Worm (Caenorhabditis elegans) whole organism, late embryonic: ENCODE results near the gene F59B10.6.

Source experiments
- ahr-1 ChIP-seq: sonication (generic microtip); optimal IDR thresholded peaks from 2 replicates; lab custom pipeline; 2016; ENCODE audit warnings: missing genetic modification characterization, missing compliant biosample characterization
- dmd-4 ChIP-seq: sonication (generic microtip); optimal IDR thresholded peaks from 2 replicates; lab custom pipeline; 2016; ENCODE audit warnings: borderline replicate concordance, missing genetic modification characterization, missing compliant biosample characterization
- dve-1 ChIP-seq: sonication (generic microtip); optimal IDR thresholded peaks from 2 replicates; lab custom pipeline; 2017; ENCODE audit warnings: antibody characterized with exemption, mild to moderate bottlenecking, missing genetic modification characterization, missing compliant biosample characterization
- elt-2 ChIP-seq: sonication (generic microtip); optimal IDR thresholded peaks from 2 replicates; lab custom pipeline; 2016; ENCODE audit warnings: missing genetic modification reagents, missing genetic modification characterization, missing compliant biosample characterization
- elt-4 ChIP-seq: sonication (generic microtip); optimal IDR thresholded peaks from 2 replicates; lab custom pipeline; 2016; ENCODE audit warnings: missing genetic modification characterization, missing compliant biosample characterization
- fkh-10 ChIP-seq: fragments of 150-350 bp; optimal IDR thresholded peaks from 2 replicates; lab custom pipeline; 2014; ENCODE audit warnings: missing biosample characterization, missing genetic modification reagents, missing genetic modification characterization
- mec-3 ChIP-seq: sonication (generic microtip); optimal IDR thresholded peaks from 2 replicates; lab custom pipeline; 2016; ENCODE audit warnings: borderline replicate concordance, missing genetic modification characterization, missing compliant biosample characterization
- nhr-11 ChIP-seq: fragments of 150-350 bp; optimal IDR thresholded peaks from 2 replicates; lab custom pipeline; 2014; ENCODE audit warnings: missing biosample characterization, missing genetic modification characterization
- rnt-1 ChIP-seq: sonication (generic microtip); optimal IDR thresholded peaks from 2 replicates; lab custom pipeline; 2016; ENCODE audit warnings: missing genetic modification characterization, missing compliant biosample characterization
- sox-4 ChIP-seq: sonication (generic microtip); optimal IDR thresholded peaks from 2 replicates; lab custom pipeline; 2017; ENCODE audit warnings: mild to moderate bottlenecking, missing genetic modification characterization, inconsistent platforms, missing compliant biosample characterization
- tbx-2 ChIP-seq: sonication (generic microtip); optimal IDR thresholded peaks from 2 replicates; lab custom pipeline; 2016; ENCODE audit warnings: missing genetic modification characterization, missing compliant biosample characterization
- unc-86 ChIP-seq: sonication (generic microtip); optimal IDR thresholded peaks from 2 replicates; lab custom pipeline; 2016; ENCODE audit warnings: missing genetic modification characterization, missing compliant biosample characterization

DNA sequence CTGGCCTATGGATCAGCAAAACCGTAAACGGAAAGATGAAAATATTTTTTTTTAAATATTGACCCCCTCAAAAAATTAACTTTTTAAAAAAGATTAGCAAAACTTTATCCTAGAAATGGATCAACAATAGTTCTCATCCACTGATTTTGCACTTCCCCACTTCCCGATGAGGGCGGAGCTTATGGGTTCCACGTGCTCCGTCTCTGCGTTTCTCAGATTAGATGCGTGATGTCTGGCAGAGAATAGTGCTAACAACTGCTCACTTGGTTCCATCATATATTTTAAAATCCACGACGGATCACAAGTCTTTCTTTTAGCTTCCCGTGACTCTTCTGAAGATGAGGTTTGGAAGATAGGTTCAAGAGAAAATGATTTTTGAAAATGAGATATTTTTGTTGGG is 34.1 kb upstream of the F59B10.6 start:
- no peak for TF ChIP-seq dve-1 (tag; lab: Kevin White, UChicago)
- no peak for TF ChIP-seq tbx-2 (tag; lab: Kevin White, UChicago)
- TF ChIP-seq elt-4 (tag; lab: Kevin White, UChicago), result no peak
- TF ChIP-seq unc-86 (tag; lab: Kevin White, UChicago), result no peak
- no peak for TF ChIP-seq mec-3 (tag; lab: Kevin White, UChicago)
- TF ChIP-seq nhr-11 (tag; lab: Kevin White, UChicago), result no peak
- no peak for TF ChIP-seq rnt-1 (tag; lab: Kevin White, UChicago)
- TF ChIP-seq ahr-1 (tag; lab: Kevin White, UChicago), result no peak
- no peak for TF ChIP-seq sox-4 (tag; lab: Kevin White, UChicago)
- no peak for TF ChIP-seq elt-2 (tag; lab: Kevin White, UChicago)
- no peak for TF ChIP-seq fkh-10 (GFP tag; lab: Kevin White, UChicago)
- no peak for TF ChIP-seq dmd-4 (tag; lab: Kevin White, UChicago)
